Worm (Caenorhabditis elegans): ENCODE results near the gene B0238.9.

B0238.9 gene

DNA sequence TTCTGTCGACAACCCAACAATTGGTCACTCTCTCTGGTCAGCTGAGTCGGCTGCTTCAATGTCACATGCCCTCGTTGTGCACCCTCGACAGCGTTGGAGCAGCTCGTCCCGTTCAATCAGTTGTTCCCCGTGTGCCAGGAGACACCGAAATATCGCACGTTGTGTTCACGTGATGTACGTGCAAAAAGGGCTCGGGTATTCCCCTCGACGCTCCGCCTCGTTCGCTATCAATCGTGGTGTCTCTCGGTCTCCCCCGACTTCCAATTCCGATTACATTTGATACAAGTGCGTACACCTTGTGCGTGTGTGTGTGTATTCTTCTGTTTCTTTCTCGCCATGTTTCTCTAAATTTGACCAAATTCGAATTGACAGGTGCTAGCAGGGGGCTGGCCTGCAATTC is 6.4 kb downstream of the B0238.9 start (continued):
- TF ChIP-seq die-1 (tag; optimal IDR thresholded peaks at IDR 0.05) (no peak), F33H1.4 (GFP tag; IDR thresholded peaks at IDR 0.05) (no peak), madf-3 (GFP tag; IDR thresholded peaks at IDR 0.05) (no peak), ceh-79 (tag; optimal IDR thresholded peaks at IDR 0.05) (no peak), snpc-3.4 (tag; optimal IDR thresholded peaks at IDR 0.05) (no peak), snpc-4 (GFP tag; optimal IDR thresholded peaks at IDR 0.05) (no peak), snpc-4 (tag; optimal IDR thresholded peaks at IDR 0.05) (peak in 3 of 4 experiments; percentile 6 to 56 (median 37)), nhr-179 (tag; optimal IDR thresholded peaks at IDR 0.05) (no peak), Y95B8A.8 (GFP tag; IDR thresholded peaks at IDR 0.05) (no peak), lsy-27 (tag; optimal IDR thresholded peaks at IDR 0.05; ENCODE audit: borderline replicate concordance, insufficient read depth) (no peak), K11D2.4 (GFP tag; IDR thresholded peaks at IDR 0.05) (peak; percentile 78; the same call in 1 of the 2 replicates), lsl-1 (GFP tag; optimal IDR thresholded peaks at IDR 0.05) (no peak), D2030.7 (GFP tag; IDR thresholded peaks at IDR 0.05) (no peak), nhr-90 (tag; optimal IDR thresholded peaks at IDR 0.05) (peak; percentile 46), egrh-3 (GFP tag; IDR thresholded peaks at IDR 0.05) (no peak), F23B12.7 (tag; optimal IDR thresholded peaks at IDR 0.05; ENCODE audit: insufficient read depth) (no peak), F37B4.10 (GFP tag; IDR thresholded peaks at IDR 0.05) (no peak), B0336.3 (GFP tag; IDR thresholded peaks at IDR 0.05) (peak; percentile 78), cebp-2 (GFP tag; IDR thresholded peaks at IDR 0.05) (no peak), zim-3 (tag; optimal IDR thresholded peaks at IDR 0.05) (no peak), F49E8.2 (tag; optimal IDR thresholded peaks at IDR 0.05; ENCODE audit: insufficient read depth) (no peak), nfyb-1 (GFP tag; IDR thresholded peaks at IDR 0.05) (peak; percentile 86), fkh-3 (tag; optimal IDR thresholded peaks at IDR 0.05) (no peak), rcor-1 (GFP tag; IDR thresholded peaks at IDR 0.05) (no peak), ztf-6 (GFP tag; IDR thresholded peaks at IDR 0.05) (0 out of 2 replicates have a peak, but pooled peaks have one; percentile 10), mcd-1 (GFP tag; IDR thresholded peaks at IDR 0.05) (peak; percentile 76), C17E4.6 (GFP tag; IDR thresholded peaks at IDR 0.05) (no peak), lin-54 (GFP tag; optimal IDR thresholded peaks at IDR 0.05) (peak; percentile 41), ztf-18 (tag; optimal IDR thresholded peaks at IDR 0.05) (peak; percentile 38), ztf-22 (GFP tag; optimal IDR thresholded peaks at IDR 0.05) (peak; percentile 91), lag-1 (GFP tag; IDR thresholded peaks at IDR 0.05) (no peak), madf-6 (GFP tag; IDR thresholded peaks at IDR 0.05) (no peak), ceh-27 (GFP tag; optimal IDR thresholded peaks at IDR 0.05) (no peak), B0019.2 (GFP tag; conservative IDR thresholded peaks at IDR 0.05) (no peak), hmg-1.2 (GFP tag; IDR thresholded peaks at IDR 0.05) (peak; percentile 14; the same call in 1 of the 2 replicates), rpc-1 (optimal IDR thresholded peaks at IDR 0.05) (no peak), rpc-1 (tag; optimal IDR thresholded peaks at IDR 0.05) (no peak), attf-6 (GFP tag; IDR thresholded peaks at IDR 0.05) (no peak), hlh-26 (GFP tag; conservative IDR thresholded peaks at IDR 0.05) (no peak), hsf-1 (GFP tag; IDR thresholded peaks at IDR 0.05) (no peak), athp-1 (tag; optimal IDR thresholded peaks at IDR 0.05) (no peak), F10E7.11 (tag; optimal IDR thresholded peaks at IDR 0.05) (no peak), nhr-80 (tag; optimal IDR thresholded peaks at IDR 0.05) (peak; percentile 87), ceh-58 (GFP tag; IDR thresholded peaks at IDR 0.05) (no peak), let-526 (GFP tag; IDR thresholded peaks at IDR 0.05) (peak; percentile 84)
